Worm (Caenorhabditis elegans): ENCODE measurements around the gene M02D8.7.
A peak's percentile ranks its signal among the peaks of the same experiment; 100 is the strongest.

M02D8.7 gene

ce11 chrX:8742896-8743295, at the start of gene M02D8.7:
M02D8.7 (minus strand) TSS chrX:8742996.
- TF ChIP-seq nhr-27 (tag; optimal IDR thresholded peaks at IDR 0.05) (no peak), B0336.3 (GFP tag; IDR thresholded peaks at IDR 0.05) (no peak), tbx-9 (tag; optimal IDR thresholded peaks at IDR 0.05; ENCODE audit: borderline replicate concordance) (no peak), madf-8 (GFP tag; conservative IDR thresholded peaks at IDR 0.05) (no peak), D2030.7 (GFP tag; IDR thresholded peaks at IDR 0.05) (no peak), ztf-6 (GFP tag; IDR thresholded peaks at IDR 0.05) (no peak), mcd-1 (GFP tag; IDR thresholded peaks at IDR 0.05) (no peak), rpc-1 (optimal IDR thresholded peaks at IDR 0.05) (no peak), rpc-1 (tag; optimal IDR thresholded peaks at IDR 0.05) (no peak), F23B12.7 (tag; optimal IDR thresholded peaks at IDR 0.05; ENCODE audit: insufficient read depth) (no peak)

- TF ChIP-seq egl-44 (GFP tag; IDR thresholded peaks at IDR 0.05): no peak
- no peak for TF ChIP-seq hmg-20 (GFP tag; IDR thresholded peaks at IDR 0.05)
- peak; percentile 45 for TF ChIP-seq attf-5 (GFP tag; optimal IDR thresholded peaks at IDR 0.05)
- TF ChIP-seq repo-1 (tag; optimal IDR thresholded peaks at IDR 0.05): peak; percentile 7
- no peak for TF ChIP-seq ztf-26 (tag; optimal IDR thresholded peaks at IDR 0.05)
- peak; percentile 68 for TF ChIP-seq mcd-1 (GFP tag; IDR thresholded peaks at IDR 0.05)
- no peak for TF ChIP-seq cebp-1 (GFP tag; IDR thresholded peaks at IDR 0.05)
- peak; percentile 44 for TF ChIP-seq cebp-1 (tag; optimal IDR thresholded peaks at IDR 0.05)
- TF ChIP-seq mel-28 (tag; optimal IDR thresholded peaks at IDR 0.05; ENCODE audit: borderline replicate concordance): no peak
- no peak for TF ChIP-seq snpc-3.4 (tag; optimal IDR thresholded peaks at IDR 0.05)
- TF ChIP-seq lsy-27 (tag; optimal IDR thresholded peaks at IDR 0.05; ENCODE audit: borderline replicate concordance, insufficient read depth): no peak
- TF ChIP-seq lsl-1 (GFP tag; optimal IDR thresholded peaks at IDR 0.05): no peak
- TF ChIP-seq ceh-79 (tag; optimal IDR thresholded peaks at IDR 0.05): no peak
- TF ChIP-seq athp-1 (tag; optimal IDR thresholded peaks at IDR 0.05): no peak
- peak; percentile 32 for TF ChIP-seq nhr-80 (tag; optimal IDR thresholded peaks at IDR 0.05)
- no peak for TF ChIP-seq bed-2 (GFP tag; IDR thresholded peaks at IDR 0.05)
- no peak for TF ChIP-seq efl-1 (GFP tag; optimal IDR thresholded peaks at IDR 0.05)
- no peak for TF ChIP-seq F57C9.4 (tag; optimal IDR thresholded peaks at IDR 0.05)
- no peak for TF ChIP-seq ccch-3 (GFP tag; optimal IDR thresholded peaks at IDR 0.05)
- no peak for TF ChIP-seq sptf-2 (GFP tag; optimal IDR thresholded peaks at IDR 0.05)
- TF ChIP-seq gei-17 (GFP tag; optimal IDR thresholded peaks at IDR 0.05): no peak
- no peak for TF ChIP-seq nhr-120 (GFP tag; IDR thresholded peaks at IDR 0.05)
- no peak for TF ChIP-seq egl-18 (GFP tag; IDR thresholded peaks at IDR 0.05)
- TF ChIP-seq cebp-2 (GFP tag; IDR thresholded peaks at IDR 0.05): no peak
- no peak for TF ChIP-seq rpc-1 (optimal IDR thresholded peaks at IDR 0.05)
- no peak for TF ChIP-seq rpc-1 (tag; optimal IDR thresholded peaks at IDR 0.05)
- TF ChIP-seq K11D2.4 (GFP tag; IDR thresholded peaks at IDR 0.05): no peak
- no peak for TF ChIP-seq Y53F4B.3 (GFP tag; IDR thresholded peaks at IDR 0.05)
- no peak for TF ChIP-seq ceh-40 (GFP tag; IDR thresholded peaks at IDR 0.05)
Measured at ce11 chrX:8791821-8792220, 49.0 kb upstream of the M02D8.7 start, which contains the start of gene chup-1. chup-1 (plus strand) TSS chrX:8792160.

- TF ChIP-seq cebp-2 (GFP tag; IDR thresholded peaks at IDR 0.05) (no peak), snpc-1.3 (tag; optimal IDR thresholded peaks at IDR 0.05; ENCODE audit: insufficient read depth) (no peak), lin-54 (GFP tag; optimal IDR thresholded peaks at IDR 0.05) (no peak), attf-5 (GFP tag; optimal IDR thresholded peaks at IDR 0.05) (no peak), egrh-3 (GFP tag; IDR thresholded peaks at IDR 0.05) (no peak), F37B4.10 (GFP tag; IDR thresholded peaks at IDR 0.05) (no peak), madf-6 (GFP tag; IDR thresholded peaks at IDR 0.05) (no peak), ztf-28 (GFP tag; IDR thresholded peaks at IDR 0.05) (no peak), ama-1 (optimal IDR thresholded peaks at IDR 0.05) (no peak), ama-1 (GFP tag; optimal IDR thresholded peaks at IDR 0.05) (no peak), Y53G8AR.9 (GFP tag; conservative IDR thresholded peaks at IDR 0.05) (no peak), F33H1.4 (GFP tag; IDR thresholded peaks at IDR 0.05) (no peak), let-526 (GFP tag; IDR thresholded peaks at IDR 0.05) (no peak), dpff-1 (tag; optimal IDR thresholded peaks at IDR 0.05) (no peak), Y95B8A.8 (GFP tag; IDR thresholded peaks at IDR 0.05) (no peak)
Measured at ce11 chrX:8790093-8790492, 47.3 kb upstream of the M02D8.7 start.

Measured in whole organism, young adult.